Worm (Caenorhabditis elegans): Measurements from ENCODE around the gene srbc-66.
"Not testable (repeated sequence)": the region's sequence is repeated elsewhere in the genome, so short reads cannot be mapped to it uniquely, and the experiment has no call there.

ce11 chrV:3564335-3564734, 33.8 kb downstream of the srbc-66 start, which contains the start of gene T24A6.17:
- not testable (repeated sequence) for TF ChIP-seq nhr-237 (tag; optimal IDR thresholded peaks at IDR 0.05); nhr-76 (tag; optimal IDR thresholded peaks at IDR 0.05); Y48G9A.11 (GFP tag; IDR thresholded peaks at IDR 0.05); zag-1 (tag; optimal IDR thresholded peaks at IDR 0.05); lsy-2 (tag; optimal IDR thresholded peaks at IDR 0.05); pha-4 (GFP tag; IDR thresholded peaks at IDR 0.05); pha-4 (tag; optimal IDR thresholded peaks at IDR 0.05); nhr-28 (tag; optimal IDR thresholded peaks at IDR 0.05); nhr-25 (tag; optimal IDR thresholded peaks at IDR 0.05; ENCODE audit: borderline replicate concordance, insufficient read depth); ama-1 (optimal IDR thresholded peaks at IDR 0.05); pqm-1 (tag; optimal IDR thresholded peaks at IDR 0.05); jun-1 (tag; optimal IDR thresholded peaks at IDR 0.05); unc-130 (GFP tag; optimal IDR thresholded peaks at IDR 0.05)
